Worm (Caenorhabditis elegans) whole organism, mixed stage, embryonic: Measurements from ENCODE around the gene hil-2.
"Not testable (repeated sequence)": the region's sequence is repeated elsewhere in the genome, so short reads cannot be mapped to it uniquely, and the experiment has no call there.

ENCODE experiments used
- bed-3 ChIP-seq: fragments of 200-800 bp; sonication (Bioruptor generic); optimal IDR thresholded peaks from 3 replicates; lab custom pipeline; 2018; ENCODE audit warnings: mild to moderate bottlenecking, missing genetic modification characterization, moderate library complexity, missing compliant biosample characterization
- blmp-1 ChIP-seq: fragments of 150-350 bp; optimal IDR thresholded peaks from 2 replicates; lab custom pipeline; 2014; ENCODE audit warnings: missing biosample characterization, missing genetic modification characterization
- ceh-39 ChIP-seq: fragments of 150-350 bp; optimal IDR thresholded peaks from 2 replicates; lab custom pipeline; 2014; ENCODE audit warnings: missing biosample characterization, missing genetic modification characterization
- ceh-43 ChIP-seq: fragments of 200-800 bp; sonication (Bioruptor generic); optimal IDR thresholded peaks from 2 replicates; lab custom pipeline; 2018; ENCODE audit warnings: mild to moderate bottlenecking, missing genetic modification characterization, moderate library complexity, missing compliant biosample characterization
- ceh-83 ChIP-seq: fragments of 200-800 bp; sonication (Bioruptor generic); optimal IDR thresholded peaks from 2 replicates; lab custom pipeline; 2018; ENCODE audit warnings: mild to moderate bottlenecking, missing genetic modification characterization, missing compliant biosample characterization
- ces-1 ChIP-seq: fragments of 150-350 bp; optimal IDR thresholded peaks from 2 replicates; lab custom pipeline; 2014; ENCODE audit warnings: missing biosample characterization, missing genetic modification reagents, missing genetic modification characterization
- cnd-1 ChIP-seq: fragments of 200-800 bp; sonication (Bioruptor generic); optimal IDR thresholded peaks from 2 replicates; lab custom pipeline; 2018; ENCODE audit warnings: mild to moderate bottlenecking, missing genetic modification characterization, missing compliant biosample characterization
- drap-1 ChIP-seq: fragments of 200-800 bp; sonication (Bioruptor generic); optimal IDR thresholded peaks from 3 replicates; lab custom pipeline; 2018; ENCODE audit warnings: mild to moderate bottlenecking, missing genetic modification characterization, missing compliant biosample characterization
- elt-1 ChIP-seq: sonication (generic microtip); optimal IDR thresholded peaks from 2 replicates; lab custom pipeline; 2017; ENCODE audit warnings: missing genetic modification characterization, mild to moderate bottlenecking, missing compliant biosample characterization, antibody characterized with exemption, moderate library complexity, borderline replicate concordance; ENCODE audit not compliant: insufficient read depth
- elt-3 ChIP-seq: fragments of 150-350 bp; optimal IDR thresholded peaks from 2 replicates; lab custom pipeline; 2014; ENCODE audit warnings: missing biosample characterization, missing genetic modification characterization
- flh-1 ChIP-seq: fragments of 200-800 bp; sonication (Bioruptor generic); optimal IDR thresholded peaks from 2 replicates; lab custom pipeline; 2018; ENCODE audit warnings: mild to moderate bottlenecking, missing genetic modification characterization, moderate library complexity, missing compliant biosample characterization
- ham-2 ChIP-seq: fragments of 200-800 bp; sonication (Bioruptor generic); optimal IDR thresholded peaks from 2 replicates; lab custom pipeline; 2018; ENCODE audit warnings: mild to moderate bottlenecking, missing genetic modification characterization, missing compliant biosample characterization
- hlh-1 ChIP-seq: fragments of 150-350 bp; optimal IDR thresholded peaks from 2 replicates; lab custom pipeline; 2014; ENCODE audit warnings: missing biosample characterization, missing genetic modification reagents, missing genetic modification characterization
- lin-13 ChIP-seq: fragments of 150-350 bp; optimal IDR thresholded peaks from 2 replicates; lab custom pipeline; 2014; ENCODE audit warnings: missing biosample characterization, missing genetic modification characterization
- lin-32 ChIP-seq: fragments of 200-800 bp; sonication (Bioruptor generic); optimal IDR thresholded peaks from 2 replicates; lab custom pipeline; 2018; ENCODE audit warnings: mild to moderate bottlenecking, missing genetic modification characterization, missing compliant biosample characterization
- lsy-2 ChIP-seq: fragments of 150-350 bp; optimal IDR thresholded peaks from 2 replicates; lab custom pipeline; 2014; ENCODE audit warnings: missing biosample characterization, missing genetic modification characterization
- mab-5 ChIP-seq: fragments of 150-350 bp; optimal IDR thresholded peaks from 2 replicates; lab custom pipeline; 2014; ENCODE audit warnings: missing biosample characterization, missing genetic modification characterization
- mep-1 ChIP-seq: fragments of 150-350 bp; optimal IDR thresholded peaks from 2 replicates; lab custom pipeline; 2017; ENCODE audit warnings: missing biosample characterization, missing genetic modification reagents, missing genetic modification characterization, inconsistent platforms
- mls-2 ChIP-seq: sonication (generic microtip); optimal IDR thresholded peaks from 2 replicates; lab custom pipeline; 2016; ENCODE audit warnings: mild to moderate bottlenecking, missing genetic modification characterization, moderate library complexity, missing compliant biosample characterization
- nhr-12 ChIP-seq: fragments of 150-350 bp; optimal IDR thresholded peaks from 2 replicates; lab custom pipeline; 2014; ENCODE audit warnings: missing biosample characterization, missing genetic modification characterization
- nhr-2 ChIP-seq: fragments of 150-350 bp; optimal IDR thresholded peaks from 2 replicates; lab custom pipeline; 2014; ENCODE audit warnings: missing biosample characterization, missing genetic modification characterization
- nhr-237 ChIP-seq: fragments of 150-350 bp; optimal IDR thresholded peaks from 2 replicates; lab custom pipeline; 2014; ENCODE audit warnings: missing biosample characterization, missing genetic modification characterization
- nhr-28 ChIP-seq: fragments of 150-350 bp; optimal IDR thresholded peaks from 2 replicates; lab custom pipeline; 2014; ENCODE audit warnings: missing biosample characterization, missing genetic modification characterization
- nhr-76 ChIP-seq: sonication (generic microtip); optimal IDR thresholded peaks from 2 replicates; lab custom pipeline; 2017; ENCODE audit warnings: missing biosample characterization, missing genetic modification characterization
- pha-4 ChIP-seq: fragments of 150-350 bp; optimal IDR thresholded peaks from 2 replicates; lab custom pipeline; 2018; ENCODE audit warnings: missing biosample characterization, missing genetic modification reagents, missing genetic modification characterization
- sem-2 ChIP-seq: fragments of 200-800 bp; sonication (Bioruptor generic); optimal IDR thresholded peaks from 2 replicates; lab custom pipeline; 2018; ENCODE audit warnings: mild to moderate bottlenecking, missing genetic modification characterization, missing compliant biosample characterization
- snpc-4 ChIP-seq: fragments of 150-350 bp; optimal IDR thresholded peaks from 2 replicates; lab custom pipeline; 2014; ENCODE audit warnings: missing biosample characterization, missing genetic modification characterization
- sptf-1 ChIP-seq: sonication (generic microtip); optimal IDR thresholded peaks from 2 replicates; lab custom pipeline; 2017; ENCODE audit warnings: mild to moderate bottlenecking, missing genetic modification characterization, moderate library complexity, missing compliant biosample characterization
- tbx-8 ChIP-seq: fragments of 200-800 bp; sonication (Bioruptor generic); optimal IDR thresholded peaks from 2 replicates; lab custom pipeline; 2018; ENCODE audit warnings: mild to moderate bottlenecking, missing genetic modification characterization, moderate library complexity, missing compliant biosample characterization
- unc-39 ChIP-seq: fragments of 150-350 bp; optimal IDR thresholded peaks from 2 replicates; lab custom pipeline; 2014; ENCODE audit warnings: missing biosample characterization, missing genetic modification characterization
- unc-62 ChIP-seq: fragments of 150-350 bp; optimal IDR thresholded peaks from 2 replicates; lab custom pipeline; 2014; ENCODE audit warnings: missing biosample characterization, missing genetic modification reagents, missing genetic modification characterization
- zip-8 ChIP-seq: fragments of 150-350 bp; optimal IDR thresholded peaks from 2 replicates; lab custom pipeline; 2014; ENCODE audit warnings: missing biosample characterization, missing genetic modification characterization
- ztf-11 ChIP-seq: fragments of 150-350 bp; optimal IDR thresholded peaks from 2 replicates; lab custom pipeline; 2014; ENCODE audit warnings: missing biosample characterization, missing genetic modification characterization

hil-2 gene

DNA sequence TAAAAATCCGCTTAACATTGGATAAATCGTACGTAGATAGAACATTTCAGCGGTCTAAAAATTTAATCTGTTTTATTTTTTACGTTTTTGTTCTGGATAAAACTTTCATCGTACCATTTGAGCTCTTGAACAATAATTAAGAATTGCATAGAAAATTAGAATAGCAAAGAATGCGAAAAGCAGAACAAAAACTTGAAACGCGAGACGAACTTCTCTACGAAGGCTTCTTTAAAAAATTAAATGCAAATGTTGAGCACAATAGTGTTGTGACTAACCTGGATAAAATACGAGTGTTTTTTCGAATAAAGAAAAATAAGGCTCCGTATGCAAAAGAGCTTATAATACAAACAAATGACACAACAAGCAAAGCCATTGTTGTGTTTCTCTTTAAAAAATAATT lies 5.5 kb downstream of the hil-2 start:
- no peak for TF ChIP-seq mls-2
- TF ChIP-seq ceh-83, result no peak
- TF ChIP-seq ceh-39 (tag; lab: Kevin White, UChicago), result no peak
- no peak for TF ChIP-seq nhr-237
- TF ChIP-seq mab-5 (tag; lab: Kevin White, UChicago), result no peak
- no peak for TF ChIP-seq lin-32 (GFP tag; lab: Kevin White, UChicago)
- TF ChIP-seq ztf-11, result no peak
- no peak for TF ChIP-seq nhr-76 (tag; lab: Kevin White, UChicago)
- TF ChIP-seq blmp-1 (tag; lab: Kevin White, UChicago), result no peak
- TF ChIP-seq unc-39 (tag; lab: Kevin White, UChicago), result no peak
- TF ChIP-seq unc-62, result no peak
- no peak for TF ChIP-seq mep-1 (tag; lab: Kevin White, UChicago)
- no peak for TF ChIP-seq ces-1 (GFP tag; lab: Kevin White, UChicago)
- no peak for TF ChIP-seq cnd-1
- TF ChIP-seq pha-4 (tag; lab: Kevin White, UChicago), result no peak
- TF ChIP-seq flh-1 (GFP tag; lab: Kevin White, UChicago), result no peak

DNA sequence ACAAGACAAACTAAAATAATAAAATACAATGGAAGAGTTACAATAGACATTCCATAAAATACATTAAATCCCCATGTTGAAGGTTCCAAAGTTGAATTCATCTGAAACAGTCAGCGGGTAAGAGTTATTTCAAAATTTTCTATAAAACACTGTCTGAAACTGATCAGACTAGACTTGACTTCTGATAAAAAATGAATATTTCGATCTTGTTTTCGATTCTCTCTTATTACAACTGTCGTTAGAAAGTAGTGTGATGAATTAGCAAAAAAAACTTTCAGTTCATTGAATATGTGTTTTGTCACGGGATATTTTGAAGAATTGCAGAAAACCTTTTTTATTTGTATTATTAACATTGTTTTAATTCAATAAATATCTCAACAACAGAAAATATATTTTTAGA lies 7.7 kb downstream of the hil-2 start, which contains the start of gene srv-26:
Gene srv-26 (minus strand): TSS at position 101 of the 400 bp plus-strand sequence.
- no peak for TF ChIP-seq nhr-76 (tag; lab: Kevin White, UChicago)
- TF ChIP-seq ceh-43 (GFP tag; lab: Kevin White, UChicago), result no peak
- no peak for TF ChIP-seq mab-5 (tag; lab: Kevin White, UChicago)
- TF ChIP-seq hlh-1 (tag; lab: Kevin White, UChicago), result no peak
- no peak for TF ChIP-seq flh-1 (GFP tag; lab: Kevin White, UChicago)
- no peak for TF ChIP-seq lin-32 (GFP tag; lab: Kevin White, UChicago)
- no peak for TF ChIP-seq nhr-28
- no peak for TF ChIP-seq snpc-4 (tag; lab: Kevin White, UChicago)
- TF ChIP-seq elt-1 (tag; lab: Kevin White, UChicago), result no peak
- TF ChIP-seq sem-2 (GFP tag; lab: Kevin White, UChicago), result no peak
- no peak for TF ChIP-seq mls-2
- TF ChIP-seq pha-4 (tag; lab: Kevin White, UChicago), result no peak
- TF ChIP-seq tbx-8 (GFP tag; lab: Kevin White, UChicago), result no peak
- TF ChIP-seq drap-1 (GFP tag; lab: Kevin White, UChicago), result no peak

DNA sequence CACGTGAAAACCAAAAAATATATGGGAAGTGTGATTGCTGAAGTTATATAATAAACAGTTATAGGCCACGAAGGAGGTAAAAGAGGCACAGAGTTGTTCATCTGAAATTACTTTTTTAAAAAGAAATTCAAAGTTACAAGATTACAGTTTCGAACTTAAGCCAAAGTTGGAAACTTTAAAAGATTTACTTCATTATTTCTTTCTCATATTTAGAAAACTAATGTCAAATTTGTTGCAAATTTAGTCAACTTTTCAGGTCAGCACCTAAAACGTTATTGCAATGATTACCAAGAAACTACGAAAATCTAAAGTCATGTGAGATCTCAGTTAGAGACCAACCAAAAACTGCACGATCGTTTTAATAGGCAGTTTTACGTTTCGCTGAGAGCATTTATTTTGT lies 9.6 kb downstream of the hil-2 start, which contains the start of gene srv-25:
Gene srv-25 (minus strand): TSS at position 101 of the 400 bp plus-strand sequence.
- no peak for TF ChIP-seq sem-2 (GFP tag; lab: Kevin White, UChicago)
- TF ChIP-seq unc-39 (tag; lab: Kevin White, UChicago), result no peak
- TF ChIP-seq hlh-1 (tag; lab: Kevin White, UChicago), result no peak
- TF ChIP-seq cnd-1, result no peak
- TF ChIP-seq ceh-43 (GFP tag; lab: Kevin White, UChicago), result no peak

DNA sequence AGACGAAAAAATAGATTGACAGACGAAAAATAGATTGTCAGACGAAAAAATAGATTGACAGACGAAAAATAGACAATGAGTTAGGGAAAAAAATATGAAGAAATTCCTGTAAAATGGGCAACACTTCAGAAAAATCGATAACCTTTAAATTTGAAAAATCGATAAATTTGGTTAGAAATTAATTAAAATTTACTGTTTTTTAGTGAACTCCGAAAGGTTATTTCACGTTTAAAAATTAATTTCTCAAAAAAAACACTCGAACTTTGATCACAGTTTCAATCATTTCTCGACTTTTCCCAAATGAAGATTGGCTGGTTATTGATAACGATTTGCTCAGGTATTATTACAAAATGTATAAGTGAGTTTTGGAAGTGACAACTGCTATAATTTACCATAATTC lies 13.4 kb downstream of the hil-2 start, which contains the start of gene csp-2:
Gene csp-2 (plus strand): TSS at position 301 of the 400 bp plus-strand sequence.
- TF ChIP-seq drap-1 (GFP tag; lab: Kevin White, UChicago), result no peak
- TF ChIP-seq, all 35 proteins: peak for 0

DNA sequence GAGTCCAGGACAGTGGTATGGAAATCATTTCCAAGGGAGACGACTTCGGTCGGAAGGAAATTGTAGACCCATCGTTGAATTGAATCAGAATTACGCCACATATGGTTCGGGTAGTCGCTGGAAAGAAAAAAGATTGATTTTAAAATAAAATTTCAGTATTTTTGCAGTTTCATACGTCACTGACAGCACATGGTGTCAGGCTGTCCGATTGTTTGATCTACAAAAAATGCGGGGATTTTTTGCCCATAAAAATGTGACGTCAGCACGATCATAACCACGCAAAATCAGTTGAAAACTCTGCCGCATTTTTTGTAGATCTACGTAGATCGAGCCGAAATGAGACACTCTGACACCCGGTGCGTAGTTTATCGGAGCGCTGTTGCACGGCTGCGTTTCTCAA lies 23.3 kb downstream of the hil-2 start, which contains the start of gene Y73B6BL.12:
Gene Y73B6BL.12 (minus strand): TSS at position 101 of the 400 bp plus-strand sequence.
- TF ChIP-seq nhr-237; elt-3 (tag; lab: Kevin White, UChicago); ceh-39 (tag; lab: Kevin White, UChicago): not testable (repeated sequence)

DNA sequence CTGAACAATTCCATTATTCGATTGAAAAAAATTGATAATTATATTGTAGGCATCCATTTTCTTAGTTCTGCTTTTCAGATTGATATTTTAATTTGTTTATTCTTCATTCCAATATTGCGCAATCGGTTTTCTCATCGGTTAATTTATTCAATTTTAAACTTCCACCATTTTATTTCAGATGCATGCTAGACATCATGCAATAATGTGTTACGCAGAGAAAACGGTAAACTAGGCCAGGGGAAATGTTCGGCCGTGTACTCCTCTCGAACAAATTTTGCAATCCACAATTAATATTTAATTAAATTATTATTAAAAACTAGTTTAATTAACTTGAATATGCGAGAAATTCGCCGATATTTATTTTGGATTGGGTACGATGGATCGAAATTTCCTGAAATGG lies 27.6 kb downstream of the hil-2 start, which contains the start of gene Y73B6BL.29:
Gene Y73B6BL.29 (plus strand): TSS at position 263 of the 400 bp plus-strand sequence.
- TF ChIP-seq nhr-237, result peak; percentile 50
- no peak for TF ChIP-seq elt-3 (tag; lab: Kevin White, UChicago)
- TF ChIP-seq tbx-8 (GFP tag; lab: Kevin White, UChicago), result no peak
- no peak for TF ChIP-seq nhr-12
- no peak for TF ChIP-seq cnd-1
- TF ChIP-seq snpc-4 (tag; lab: Kevin White, UChicago), result no peak
- TF ChIP-seq drap-1 (GFP tag; lab: Kevin White, UChicago), result peak; percentile 12
- TF ChIP-seq sptf-1 (tag; lab: Kevin White, UChicago), result peak; percentile 68
- no peak for TF ChIP-seq hlh-1 (tag; lab: Kevin White, UChicago)
- peak; percentile 54 for TF ChIP-seq pha-4 (tag; lab: Kevin White, UChicago)
- peak; percentile 93 for TF ChIP-seq zip-8
- TF ChIP-seq lsy-2 (tag; lab: Kevin White, UChicago), result peak; percentile 77
- no peak for TF ChIP-seq nhr-28
- TF ChIP-seq mab-5 (tag; lab: Kevin White, UChicago), result no peak
- TF ChIP-seq nhr-2 (tag; lab: Kevin White, UChicago), result peak; percentile 56
- no peak for TF ChIP-seq bed-3 (GFP tag; lab: Kevin White, UChicago)
- TF ChIP-seq ces-1 (GFP tag; lab: Kevin White, UChicago), result peak; percentile 98
- peak; percentile 52 for TF ChIP-seq ceh-43 (GFP tag; lab: Kevin White, UChicago)
- TF ChIP-seq unc-62, result no peak
- peak; percentile 59 for TF ChIP-seq ceh-39 (tag; lab: Kevin White, UChicago)
- no peak for TF ChIP-seq ham-2 (GFP tag; lab: Kevin White, UChicago)
- TF ChIP-seq unc-39 (tag; lab: Kevin White, UChicago), result no peak
- TF ChIP-seq ztf-11, result no peak
- TF ChIP-seq mls-2, result no peak
- no peak for TF ChIP-seq nhr-76 (tag; lab: Kevin White, UChicago)
- TF ChIP-seq flh-1 (GFP tag; lab: Kevin White, UChicago), result no peak
- no peak for TF ChIP-seq lin-13
- TF ChIP-seq lin-32 (GFP tag; lab: Kevin White, UChicago), result no peak
- peak; percentile 67 for TF ChIP-seq mep-1 (tag; lab: Kevin White, UChicago)
